Worm (Caenorhabditis elegans) whole organism, L3 larva: ENCODE results near the gene F38C2.1.

ENCODE experiments used
- ZK546.5 ChIP-seq: sonication (generic microtip); optimal IDR thresholded peaks from 2 replicates; lab custom pipeline; 2017; ENCODE audit warnings: missing biosample characterization, missing genetic modification characterization
- aly-2 ChIP-seq: fragments of 150-350 bp; optimal IDR thresholded peaks from 2 replicates; lab custom pipeline; 2014; ENCODE audit warnings: missing biosample characterization, missing genetic modification characterization
- ama-1 ChIP-seq: fragments of 150-350 bp; optimal IDR thresholded peaks from 2 replicates; lab custom pipeline; 2018
- ceh-16 ChIP-seq: sonication (generic microtip); optimal IDR thresholded peaks from 2 replicates; lab custom pipeline; 2017; ENCODE audit warnings: missing biosample characterization, missing genetic modification characterization
- ceh-28 ChIP-seq: fragments of 150-350 bp; optimal IDR thresholded peaks from 2 replicates; lab custom pipeline; 2014; ENCODE audit warnings: missing biosample characterization, missing genetic modification reagents, missing genetic modification characterization
- ceh-82 ChIP-seq: fragments of 150-350 bp; optimal IDR thresholded peaks from 2 replicates; lab custom pipeline; 2014; ENCODE audit warnings: missing biosample characterization, missing genetic modification characterization
- daf-12 ChIP-seq: fragments of 150-350 bp; optimal IDR thresholded peaks from 2 replicates; lab custom pipeline; 2014; ENCODE audit warnings: missing biosample characterization, missing genetic modification reagents, missing genetic modification characterization
- egl-27 ChIP-seq: sonication (generic microtip); optimal IDR thresholded peaks from 4 replicates; lab custom pipeline; 2017; ENCODE audit warnings: missing biosample characterization, missing genetic modification reagents, missing genetic modification characterization
- egl-5 ChIP-seq: fragments of 150-350 bp; optimal IDR thresholded peaks from 2 replicates; lab custom pipeline; 2017; ENCODE audit warnings: missing biosample characterization, missing genetic modification reagents, missing genetic modification characterization, inconsistent platforms
- elt-3 ChIP-seq, 3 experiments: fragments of 150-350 bp in 1 of 3; sonication (generic microtip) in 2 of 3; optimal IDR thresholded peaks; 2 replicates in 2 of 3; 4 replicates in 1 of 3; lab custom pipeline; 2014 to 2017; ENCODE audit warnings: missing biosample characterization in 3 of 3, missing genetic modification characterization in 3 of 3
- eor-1 ChIP-seq, 2 experiments: fragments of 150-350 bp; optimal IDR thresholded peaks; 2 replicates each; lab custom pipeline; 2014 to 2018; ENCODE audit warnings: missing biosample characterization in 2 of 2, missing genetic modification characterization in 2 of 2
- fkh-10 ChIP-seq: sonication (generic microtip); optimal IDR thresholded peaks from 2 replicates; lab custom pipeline; 2017; ENCODE audit warnings: missing biosample characterization, missing genetic modification reagents, missing genetic modification characterization
- fos-1 ChIP-seq: fragments of 150-350 bp; optimal IDR thresholded peaks from 2 replicates; lab custom pipeline; 2014; ENCODE audit warnings: missing biosample characterization, missing genetic modification characterization
- hmg-11 ChIP-seq: sonication (generic microtip); optimal IDR thresholded peaks from 2 replicates; lab custom pipeline; 2016; ENCODE audit warnings: missing genetic modification characterization, missing compliant biosample characterization
- jun-1 ChIP-seq: fragments of 150-350 bp; optimal IDR thresholded peaks from 2 replicates; lab custom pipeline; 2014; ENCODE audit warnings: missing biosample characterization, missing genetic modification reagents, missing genetic modification characterization
- lin-15B ChIP-seq: fragments of 150-350 bp; optimal IDR thresholded peaks from 2 replicates; lab custom pipeline; 2014; ENCODE audit warnings: missing biosample characterization, missing genetic modification characterization
- lin-39 ChIP-seq: fragments of 150-350 bp; optimal IDR thresholded peaks from 2 replicates; lab custom pipeline; 2018; ENCODE audit warnings: missing biosample characterization, missing genetic modification reagents, missing genetic modification characterization
- lsy-12 ChIP-seq: sonication (generic microtip); optimal IDR thresholded peaks from 2 replicates; lab custom pipeline; 2016; ENCODE audit warnings: mild to moderate bottlenecking, missing genetic modification characterization, missing compliant biosample characterization
- mdl-1 ChIP-seq: fragments of 150-350 bp; optimal IDR thresholded peaks from 2 replicates; lab custom pipeline; 2014; ENCODE audit warnings: missing biosample characterization, missing genetic modification characterization
- mml-1 ChIP-seq: fragments of 150-350 bp; sonication (generic microtip); optimal IDR thresholded peaks from 3 replicates; lab custom pipeline; 2014; ENCODE audit warnings: missing biosample characterization, missing genetic modification characterization
- nfya-1 ChIP-seq: sonication (generic microtip); optimal IDR thresholded peaks from 2 replicates; lab custom pipeline; 2017; ENCODE audit warnings: missing genetic modification characterization, mild to moderate bottlenecking, missing compliant biosample characterization, antibody characterized with exemption, moderate library complexity; ENCODE audit not compliant: insufficient read depth
- nhr-12 ChIP-seq: fragments of 150-350 bp; optimal IDR thresholded peaks from 2 replicates; lab custom pipeline; 2014; ENCODE audit warnings: missing biosample characterization, missing genetic modification characterization
- nhr-23 ChIP-seq: fragments of 150-350 bp; optimal IDR thresholded peaks from 2 replicates; lab custom pipeline; 2014; ENCODE audit warnings: missing biosample characterization, missing genetic modification reagents, missing genetic modification characterization
- nhr-237 ChIP-seq: fragments of 150-350 bp; optimal IDR thresholded peaks from 2 replicates; lab custom pipeline; 2014; ENCODE audit warnings: missing biosample characterization, missing genetic modification characterization
- nhr-28 ChIP-seq: fragments of 150-350 bp; optimal IDR thresholded peaks from 2 replicates; lab custom pipeline; 2014; ENCODE audit warnings: missing biosample characterization, missing genetic modification characterization
- nhr-43 ChIP-seq: sonication (generic microtip); optimal IDR thresholded peaks from 2 replicates; lab custom pipeline; 2016; ENCODE audit warnings: mild to moderate bottlenecking, missing genetic modification characterization, missing compliant biosample characterization; ENCODE audit not compliant: poor library complexity, severe bottlenecking
- nhr-77 ChIP-seq: fragments of 150-350 bp; optimal IDR thresholded peaks from 2 replicates; lab custom pipeline; 2014; ENCODE audit warnings: missing biosample characterization, missing genetic modification characterization
- sea-2 ChIP-seq: fragments of 150-350 bp; sonication (generic microtip); optimal IDR thresholded peaks from 4 replicates; lab custom pipeline; 2014; ENCODE audit warnings: missing biosample characterization, missing genetic modification reagents, missing genetic modification characterization
- skn-1 ChIP-seq: fragments of 150-350 bp; optimal IDR thresholded peaks from 2 replicates; lab custom pipeline; 2014; ENCODE audit warnings: missing biosample characterization, missing genetic modification characterization
- snpc-4 ChIP-seq: fragments of 150-350 bp; optimal IDR thresholded peaks from 2 replicates; lab custom pipeline; 2014; ENCODE audit warnings: missing biosample characterization, missing genetic modification characterization
- tbx-2 ChIP-seq: sonication (generic microtip); optimal IDR thresholded peaks from 2 replicates; lab custom pipeline; 2016; ENCODE audit warnings: mild to moderate bottlenecking, missing genetic modification characterization, missing compliant biosample characterization
- unc-39 ChIP-seq: sonication (generic microtip); optimal IDR thresholded peaks from 4 replicates; lab custom pipeline; 2017; ENCODE audit warnings: missing biosample characterization, missing genetic modification characterization
- unc-62 ChIP-seq: fragments of 150-350 bp; sonication (generic microtip); optimal IDR thresholded peaks from 4 replicates; lab custom pipeline; 2014; ENCODE audit warnings: missing biosample characterization, missing genetic modification reagents, missing genetic modification characterization
- zag-1 ChIP-seq: fragments of 150-350 bp; optimal IDR thresholded peaks from 2 replicates; lab custom pipeline; 2014; ENCODE audit warnings: missing biosample characterization, missing genetic modification characterization
- ztf-4 ChIP-seq: fragments of 150-350 bp; optimal IDR thresholded peaks from 2 replicates; lab custom pipeline; 2014; ENCODE audit warnings: missing biosample characterization, missing genetic modification characterization

Gene F38C2.1

DNA sequence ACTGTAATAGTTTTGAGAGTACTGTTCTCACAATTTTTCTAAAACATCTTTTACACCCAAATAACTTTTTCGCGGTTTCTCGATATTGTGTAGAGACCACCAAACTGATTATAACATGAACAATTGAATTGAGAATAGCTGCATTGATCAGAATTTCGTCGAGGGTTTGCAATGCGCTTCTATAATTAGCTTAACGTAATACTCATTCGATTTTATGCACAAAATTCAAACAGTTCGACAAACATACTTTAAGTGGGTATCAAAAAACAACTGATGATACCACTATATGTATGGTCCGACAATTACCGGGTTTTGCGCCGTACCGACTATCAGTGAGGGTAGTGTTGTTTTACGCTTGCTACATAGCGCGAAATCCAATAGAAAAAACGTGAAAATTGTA, 10.4 kb upstream of the F38C2.1 start:
- TF ChIP-seq tbx-2 (no peak), unc-39 (tag; lab: Kevin White, UChicago) (no peak), nhr-77 (tag; lab: Kevin White, UChicago) (no peak), ama-1 (lab: Kevin White, UChicago) (no peak), lin-15B (no peak), lsy-12 (tag; lab: Kevin White, UChicago) (no peak), snpc-4 (tag; lab: Kevin White, UChicago) (no peak), lin-39 (tag; lab: Kevin White, UChicago) (no peak), egl-27 (no peak), skn-1 (no peak)

DNA sequence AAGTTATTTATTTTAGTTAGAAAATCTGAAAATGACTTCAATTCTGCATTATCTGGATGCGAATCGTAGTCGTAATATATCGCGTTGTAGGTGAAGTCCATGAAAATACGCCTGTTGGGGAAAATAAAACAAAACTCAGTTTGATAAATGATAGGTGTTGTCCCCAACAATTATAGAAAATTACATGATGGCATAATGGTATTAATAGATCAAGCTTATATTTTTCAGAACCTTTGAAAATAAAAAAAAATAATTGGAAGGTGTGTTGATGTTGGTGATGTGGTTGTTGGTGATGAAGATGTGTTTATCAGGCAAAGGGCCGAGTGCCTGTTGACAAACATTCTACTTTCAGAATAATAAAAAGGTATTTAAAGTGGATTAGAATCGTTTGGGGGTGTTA, 8.7 kb upstream of the F38C2.1 start, which contains the start of gene srw-61:
Gene srw-61, minus strand, starts transcription at position 101 of the 400 bp plus-strand sequence.
- TF ChIP-seq egl-5 (tag; lab: Kevin White, UChicago) (no peak), ceh-16 (tag; lab: Kevin White, UChicago) (no peak), skn-1 (no peak), nhr-23 (tag; lab: Kevin White, UChicago) (no peak), nhr-43 (tag; lab: Kevin White, UChicago) (no peak), nhr-12 (tag; lab: Kevin White, UChicago) (no peak), snpc-4 (tag; lab: Kevin White, UChicago) (no peak), daf-12 (tag; lab: Kevin White, UChicago) (no peak), mdl-1 (tag; lab: Kevin White, UChicago) (no peak), ama-1 (lab: Kevin White, UChicago) (no peak), ZK546.5 (no peak), egl-27 (no peak), fos-1 (no peak), nhr-237 (tag; lab: Kevin White, UChicago) (no peak), elt-3 (tag; optimal IDR thresholded peaks at IDR 0.05; lab: Kevin White, UChicago) (no peak), nfya-1 (tag; lab: Kevin White, UChicago) (no peak)

DNA sequence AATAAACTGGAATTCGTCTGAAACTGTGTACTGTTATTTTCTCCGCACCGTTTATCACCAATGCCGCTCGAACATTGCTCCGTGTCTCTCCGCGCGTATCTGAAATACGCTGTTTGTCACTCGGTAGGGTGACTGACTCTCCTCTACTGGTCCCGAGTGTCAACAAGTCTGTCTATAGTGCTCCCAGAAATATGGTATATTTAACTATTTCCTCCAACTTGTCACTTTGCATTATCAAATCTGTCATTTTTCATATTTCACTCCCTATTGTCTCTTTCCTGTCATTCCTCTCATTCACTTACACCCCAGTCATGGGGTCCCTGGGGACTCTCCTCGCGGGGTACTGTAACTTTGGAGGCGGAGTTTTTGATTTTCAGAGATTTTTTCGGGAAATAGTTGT, 7.2 kb downstream of the F38C2.1 start, which contains the start of gene hlh-17:
Gene hlh-17, plus strand, starts transcription at position 301 of the 400 bp plus-strand sequence.
- no peak for TF ChIP-seq ceh-28
- no peak for TF ChIP-seq aly-2
- no peak for TF ChIP-seq fkh-10 (GFP tag; lab: Kevin White, UChicago)
- TF ChIP-seq unc-62 (GFP tag; lab: Kevin White, UChicago) = no peak
- TF ChIP-seq ZK546.5 = no peak
- TF ChIP-seq lin-15B = no peak
- no peak for TF ChIP-seq mml-1 (tag; lab: Kevin White, UChicago)

DNA sequence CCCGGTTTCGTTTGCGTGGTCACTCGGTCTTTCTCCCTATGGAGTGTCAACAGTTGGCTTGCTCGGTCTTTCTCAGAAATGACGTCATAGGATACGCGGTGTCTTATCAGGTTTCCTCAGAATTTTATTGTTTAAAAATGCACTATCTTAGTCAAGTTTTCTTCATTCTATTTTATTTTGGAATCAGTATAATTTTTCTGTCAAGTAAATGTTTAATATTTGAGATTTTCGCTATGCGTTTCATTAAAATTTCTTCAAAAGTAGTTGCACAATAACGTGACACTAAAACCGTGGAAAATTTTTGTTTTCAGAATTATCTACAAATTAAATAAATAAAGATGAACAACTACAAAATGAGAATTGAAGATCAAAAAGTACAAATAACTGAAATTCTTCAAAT, 10.1 kb downstream of the F38C2.1 start, which contains the start of gene hlh-31:
Gene hlh-31, plus strand, starts transcription at position 301 of the 400 bp plus-strand sequence.
- no peak for TF ChIP-seq nhr-237 (tag; lab: Kevin White, UChicago)
- no peak for TF ChIP-seq lin-15B
- TF ChIP-seq ZK546.5 = no peak
- no peak for TF ChIP-seq unc-62 (GFP tag; lab: Kevin White, UChicago)
- TF ChIP-seq skn-1 = no peak
- TF ChIP-seq lsy-12 (tag; lab: Kevin White, UChicago) = no peak
- no peak for TF ChIP-seq aly-2
- no peak for TF ChIP-seq fkh-10 (GFP tag; lab: Kevin White, UChicago)
- no peak for TF ChIP-seq eor-1 (tag; optimal IDR thresholded peaks at IDR 0.05; lab: Kevin White, UChicago)
- no peak for TF ChIP-seq sea-2 (GFP tag; lab: Kevin White, UChicago)
- no peak for TF ChIP-seq ceh-82
- no peak for TF ChIP-seq ceh-16 (tag; lab: Kevin White, UChicago)
- TF ChIP-seq nfya-1 (tag; lab: Kevin White, UChicago) = no peak
- TF ChIP-seq ztf-4 (tag; lab: Kevin White, UChicago) = no peak
- no peak for TF ChIP-seq jun-1 (tag; lab: Kevin White, UChicago)
- TF ChIP-seq unc-39 (tag; lab: Kevin White, UChicago) = no peak
- no peak for TF ChIP-seq daf-12 (tag; lab: Kevin White, UChicago)
- no peak for TF ChIP-seq nhr-28

DNA sequence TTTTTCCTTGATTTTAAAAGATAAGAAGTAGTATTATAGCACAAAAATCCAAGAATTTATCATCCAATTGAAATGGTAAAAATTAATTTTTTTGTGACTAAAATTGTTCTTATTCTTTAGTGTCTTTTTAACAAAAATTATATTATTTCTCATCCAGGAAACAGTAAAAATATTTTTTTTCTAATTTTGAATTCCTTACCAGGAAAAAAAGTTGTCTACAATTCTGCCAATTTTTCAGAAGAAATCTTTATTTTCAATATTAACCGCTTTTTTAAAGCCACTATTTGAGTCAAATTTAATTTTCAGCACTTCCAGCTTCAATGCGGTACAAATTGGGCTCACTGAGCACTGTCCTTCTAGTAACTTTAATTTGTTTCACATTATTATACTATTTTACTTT, 23.7 kb downstream of the F38C2.1 start, which contains the start of gene F38C2.4:
Gene F38C2.4, plus strand, starts transcription at position 301 of the 400 bp plus-strand sequence.
- TF ChIP-seq fkh-10 (GFP tag; lab: Kevin White, UChicago) (no peak), zag-1 (tag; lab: Kevin White, UChicago) (no peak), hmg-11 (no peak), jun-1 (tag; lab: Kevin White, UChicago) (no peak), mdl-1 (tag; lab: Kevin White, UChicago) (no peak), lin-39 (tag; lab: Kevin White, UChicago) (no peak)
